Fruit fly (Drosophila melanogaster): Measurements from ENCODE around the gene galene.

Gene galene

DNA sequence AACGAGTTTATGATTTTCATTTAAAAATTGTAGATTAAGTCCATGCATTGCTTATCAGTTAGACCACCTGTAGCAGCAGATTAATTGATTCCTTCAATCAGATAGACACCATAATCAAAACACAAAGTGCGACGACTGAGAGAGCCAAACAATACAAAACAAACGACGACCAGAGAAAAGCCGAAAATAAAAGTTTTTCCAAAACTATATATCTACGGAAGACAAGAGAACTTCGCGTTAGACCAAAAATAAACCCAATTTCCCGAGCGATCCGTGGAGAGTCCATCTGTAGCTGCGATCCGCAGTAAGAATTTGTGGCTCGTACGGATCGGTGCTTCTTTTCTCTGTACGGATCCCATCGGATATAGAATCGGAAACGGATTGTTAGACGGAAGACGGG is at the start of gene galene:
Gene galene, plus strand, starts transcription at position 301 of the 400 bp plus-strand sequence.
- no peak for TF ChIP-seq D1 (tag; optimal IDR thresholded peaks at IDR 0.05)
- no peak for TF ChIP-seq Ets98B (GFP tag; IDR thresholded peaks at IDR 0.05)
- no peak for TF ChIP-seq CG8159 (tag; optimal IDR thresholded peaks at IDR 0.05)
- no peak for TF ChIP-seq Pif1A (GFP tag; optimal IDR thresholded peaks at IDR 0.05)
- no peak for TF ChIP-seq Snoo (tag; optimal IDR thresholded peaks at IDR 0.05)
- no peak for TF ChIP-seq EcR (GFP tag; optimal IDR thresholded peaks at IDR 0.05)
- TF ChIP-seq CG34367 (tag; optimal IDR thresholded peaks at IDR 0.05): no peak
- no peak for TF ChIP-seq rn (GFP tag; IDR thresholded peaks at IDR 0.05)
- TF ChIP-seq CG13204 (GFP tag; optimal IDR thresholded peaks at IDR 0.05): no peak
- no peak for TF ChIP-seq gl (tag; optimal IDR thresholded peaks at IDR 0.05)
- no peak for TF ChIP-seq CG10348 (GFP tag; IDR thresholded peaks at IDR 0.05)
- TF ChIP-seq Pif1B (GFP tag; optimal IDR thresholded peaks at IDR 0.05): no peak
- no peak for TF ChIP-seq CG32121 (GFP tag; IDR thresholded peaks at IDR 0.05)
- no peak for TF ChIP-seq CG15710 (tag; optimal IDR thresholded peaks at IDR 0.05)
- TF ChIP-seq CG12605 (GFP tag; IDR thresholded peaks at IDR 0.05): no peak
- no peak for TF ChIP-seq CG14655 (GFP tag; optimal IDR thresholded peaks at IDR 0.05)

DNA sequence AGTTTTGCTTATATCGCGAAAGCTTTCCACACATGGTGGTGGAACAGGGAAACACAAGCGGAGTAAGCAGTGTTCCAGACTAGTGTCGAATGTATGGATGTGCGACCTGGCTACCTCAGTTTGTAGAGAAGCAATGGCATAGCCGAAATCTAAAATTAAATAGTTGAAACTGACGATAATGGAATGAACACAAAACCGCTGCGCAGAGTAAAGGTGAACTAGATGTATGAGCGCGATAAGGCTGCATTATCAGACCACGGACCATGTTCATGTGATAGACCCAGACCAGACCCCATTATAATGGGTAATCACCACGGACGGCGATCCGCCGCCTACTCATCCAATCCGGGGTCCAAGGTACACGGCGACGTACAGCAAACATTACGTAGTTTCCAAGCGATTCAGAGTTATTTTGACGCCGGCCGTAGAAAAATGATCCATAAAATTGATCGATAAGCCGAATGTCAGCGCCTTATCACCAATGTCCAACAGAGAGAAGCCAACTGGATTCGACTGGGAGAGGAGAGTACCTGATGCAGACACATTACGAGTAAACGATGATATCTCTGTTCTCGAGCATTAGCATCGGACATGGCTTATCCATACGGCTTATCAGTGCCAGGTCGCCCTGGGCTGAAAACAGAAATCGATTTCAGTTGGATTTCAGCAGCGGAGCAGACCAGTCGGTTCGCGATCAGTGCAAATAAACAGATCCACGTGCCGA is 46.4 kb upstream of the galene start, which contains the start of gene CG13912:
Gene CG13912, plus strand, starts transcription at position 653 of the 724 bp plus-strand sequence.
- TF ChIP-seq CG14655 (GFP tag; optimal IDR thresholded peaks at IDR 0.05): peak; percentile 13
- TF ChIP-seq CG13204 (GFP tag; optimal IDR thresholded peaks at IDR 0.05): peak; percentile 38
- TF ChIP-seq gl (tag; optimal IDR thresholded peaks at IDR 0.05): peak; percentile 64
- no peak for TF ChIP-seq Snoo (tag; optimal IDR thresholded peaks at IDR 0.05)
- TF ChIP-seq EcR (GFP tag; optimal IDR thresholded peaks at IDR 0.05): peak; percentile 10

DNA sequence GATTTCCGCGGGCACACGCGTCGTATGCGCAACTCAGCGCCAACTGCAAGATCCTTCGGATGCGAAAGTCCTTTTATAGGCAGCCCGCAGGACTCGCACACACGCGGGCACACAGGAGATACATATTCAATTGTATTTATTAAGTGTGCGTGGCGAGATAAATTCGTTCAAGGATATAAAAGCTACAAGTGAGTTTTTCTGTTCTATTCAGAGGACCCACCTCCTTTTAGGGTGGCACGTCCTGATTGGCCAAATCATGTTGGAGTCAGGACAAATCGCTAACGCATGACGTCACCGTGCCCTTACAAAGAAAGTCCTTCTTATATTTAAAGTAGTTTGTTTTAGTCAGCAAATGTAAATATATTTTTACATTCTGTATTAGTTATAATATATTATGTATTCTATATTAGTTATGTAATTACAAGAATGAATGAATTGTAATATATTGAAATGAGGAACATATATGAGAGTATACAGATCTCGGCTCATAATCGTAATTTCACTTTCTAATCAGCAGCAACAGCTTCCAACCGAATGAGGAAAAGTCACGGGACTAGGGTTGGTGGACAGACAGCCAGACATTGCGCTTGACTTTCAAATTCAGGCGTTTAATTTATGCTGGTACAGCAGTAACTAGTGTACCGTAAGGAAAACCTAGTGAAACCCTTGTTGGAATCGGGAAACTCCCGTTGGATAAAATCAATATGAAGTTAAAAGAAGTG is 42.2 kb upstream of the galene start, which contains the start of gene Trhn:
Gene Trhn, minus strand, starts transcription at position 51 of the 722 bp plus-strand sequence.
- no peak for TF ChIP-seq CG14655 (GFP tag; optimal IDR thresholded peaks at IDR 0.05)

DNA sequence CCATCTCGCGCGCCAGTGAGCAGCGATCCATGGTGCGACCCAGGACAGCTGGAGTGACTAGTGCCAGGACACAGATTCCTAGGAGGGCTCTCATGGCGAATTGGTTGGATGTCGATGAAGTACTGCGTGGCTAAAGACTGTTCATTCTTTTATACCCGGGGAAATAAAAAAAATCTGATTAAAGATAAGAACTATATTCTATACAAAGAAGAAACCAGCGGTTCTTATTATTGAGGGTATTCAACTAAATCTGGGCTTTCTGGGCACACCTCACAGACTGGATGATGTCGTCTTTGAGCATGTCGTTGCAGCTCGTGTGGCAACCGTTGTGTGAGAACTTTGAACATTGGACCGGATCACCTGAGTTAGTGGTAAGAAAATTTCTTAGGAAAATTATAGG is 40.3 kb upstream of the galene start, which contains the start of gene LysX:
Gene LysX, minus strand, starts transcription at position 101 of the 400 bp plus-strand sequence.
- no peak for TF ChIP-seq Pif1A (GFP tag; optimal IDR thresholded peaks at IDR 0.05)
- no peak for TF ChIP-seq CG8301 (tag; optimal IDR thresholded peaks at IDR 0.05)
- no peak for TF ChIP-seq CG10348 (GFP tag; IDR thresholded peaks at IDR 0.05)
- no peak for TF ChIP-seq D1 (tag; optimal IDR thresholded peaks at IDR 0.05)
- TF ChIP-seq CG15710 (tag; optimal IDR thresholded peaks at IDR 0.05): no peak
- no peak for TF ChIP-seq CG4496 (GFP tag; IDR thresholded peaks at IDR 0.05)
- no peak for TF ChIP-seq gl (tag; optimal IDR thresholded peaks at IDR 0.05)
- no peak for TF ChIP-seq CG8159 (tag; optimal IDR thresholded peaks at IDR 0.05)
- TF ChIP-seq CG9948 (tag; optimal IDR thresholded peaks at IDR 0.05): no peak

DNA sequence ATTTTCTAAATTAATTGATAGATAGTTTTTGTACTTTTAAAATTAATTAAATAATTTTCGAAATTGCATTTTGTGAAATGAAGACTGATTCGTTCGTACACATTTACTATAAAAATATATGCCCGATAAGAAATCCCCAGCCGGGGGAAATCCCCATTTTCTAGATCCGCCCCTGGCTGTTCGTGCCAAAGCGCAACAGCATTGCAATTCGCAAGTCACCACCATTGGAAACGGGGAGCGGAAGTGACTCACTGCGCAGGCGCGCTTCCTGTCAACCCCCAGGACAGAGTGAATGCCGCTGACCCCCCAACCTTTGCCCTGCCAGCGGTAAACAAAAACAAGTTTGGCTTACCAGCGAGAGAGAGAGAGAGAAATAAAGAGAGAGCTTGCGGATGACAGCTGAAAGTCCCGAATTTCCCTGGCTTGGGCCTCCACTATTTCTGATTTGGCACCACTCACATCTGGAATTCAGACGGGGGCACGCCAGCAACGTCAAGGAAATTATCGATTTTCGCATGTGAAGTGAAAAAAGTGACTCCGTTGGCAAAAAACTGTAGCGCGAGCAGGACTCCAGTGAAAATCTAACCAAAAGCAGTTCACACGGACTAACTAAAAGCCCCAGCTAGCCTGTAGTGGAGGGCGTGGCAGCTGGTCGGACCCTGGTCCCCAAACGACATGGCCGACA is 39.5 kb upstream of the galene start, which contains the start of gene Aplip1:
Gene Aplip1, plus strand, starts transcription at position 450 of the 685 bp plus-strand sequence.
- TF ChIP-seq Pif1B (GFP tag; optimal IDR thresholded peaks at IDR 0.05) (no peak), CG13204 (GFP tag; optimal IDR thresholded peaks at IDR 0.05) (no peak), Snoo (tag; optimal IDR thresholded peaks at IDR 0.05) (no peak), CG12605 (GFP tag; IDR thresholded peaks at IDR 0.05) (peak; percentile 31; the same call in 1 of the 2 replicates), CG32121 (GFP tag; IDR thresholded peaks at IDR 0.05) (no peak), CG34367 (tag; optimal IDR thresholded peaks at IDR 0.05) (no peak), CG4496 (GFP tag; IDR thresholded peaks at IDR 0.05) (peak; percentile 39; the same call in 1 of the 3 replicates), rn (GFP tag; IDR thresholded peaks at IDR 0.05) (no peak), fd96Ca (GFP tag; IDR thresholded peaks at IDR 0.05) (0 out of 3 replicates have a peak, but pooled peaks have one; percentile 10), CG10348 (GFP tag; IDR thresholded peaks at IDR 0.05) (no peak)

DNA sequence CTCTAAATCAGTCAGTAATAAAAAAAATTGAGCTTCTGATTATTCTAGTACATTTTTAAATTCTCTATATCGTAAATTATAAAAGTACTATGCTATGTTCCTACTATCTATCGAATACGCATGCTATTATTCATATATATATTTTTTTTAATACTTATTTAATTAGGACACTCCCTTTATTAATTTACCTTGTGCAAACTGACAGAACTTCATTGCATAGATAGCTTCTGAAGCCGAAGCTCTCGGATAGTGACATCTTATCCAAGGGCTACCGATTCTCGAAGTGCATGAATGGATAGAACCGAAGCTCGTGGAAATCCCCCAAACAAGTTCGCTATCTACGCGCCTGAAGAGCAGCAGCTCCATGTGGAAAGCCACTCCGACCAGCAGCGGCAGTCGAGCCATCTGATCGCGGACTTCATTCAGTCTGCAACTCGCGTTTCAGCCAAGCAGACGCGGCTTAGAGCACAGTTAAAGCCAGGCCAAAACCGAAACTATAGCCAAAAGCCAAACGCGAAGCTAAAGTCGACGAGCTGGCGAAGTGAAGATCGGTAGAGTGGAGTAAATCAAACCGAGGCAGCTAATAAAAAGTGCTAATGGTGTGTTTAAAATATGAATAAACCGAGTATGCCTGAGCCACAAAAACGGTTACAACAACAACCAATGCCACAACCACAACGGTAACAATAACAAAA is 35.0 kb upstream of the galene start, which contains the start of gene mwh:
Gene mwh, plus strand, starts transcription at position 430 of the 695 bp plus-strand sequence.
- peak; percentile 41 for TF ChIP-seq CG8301 (tag; optimal IDR thresholded peaks at IDR 0.05)
- TF ChIP-seq CG14655 (GFP tag; optimal IDR thresholded peaks at IDR 0.05): peak; percentile 31
- no peak for TF ChIP-seq CG15710 (tag; optimal IDR thresholded peaks at IDR 0.05)

Data from whole organism, pupa.